Worm (Caenorhabditis elegans): ENCODE measurements around the gene dhs-5.
A peak's percentile ranks its signal among the peaks of the same experiment; 100 is the strongest.

Gene dhs-5

DNA sequence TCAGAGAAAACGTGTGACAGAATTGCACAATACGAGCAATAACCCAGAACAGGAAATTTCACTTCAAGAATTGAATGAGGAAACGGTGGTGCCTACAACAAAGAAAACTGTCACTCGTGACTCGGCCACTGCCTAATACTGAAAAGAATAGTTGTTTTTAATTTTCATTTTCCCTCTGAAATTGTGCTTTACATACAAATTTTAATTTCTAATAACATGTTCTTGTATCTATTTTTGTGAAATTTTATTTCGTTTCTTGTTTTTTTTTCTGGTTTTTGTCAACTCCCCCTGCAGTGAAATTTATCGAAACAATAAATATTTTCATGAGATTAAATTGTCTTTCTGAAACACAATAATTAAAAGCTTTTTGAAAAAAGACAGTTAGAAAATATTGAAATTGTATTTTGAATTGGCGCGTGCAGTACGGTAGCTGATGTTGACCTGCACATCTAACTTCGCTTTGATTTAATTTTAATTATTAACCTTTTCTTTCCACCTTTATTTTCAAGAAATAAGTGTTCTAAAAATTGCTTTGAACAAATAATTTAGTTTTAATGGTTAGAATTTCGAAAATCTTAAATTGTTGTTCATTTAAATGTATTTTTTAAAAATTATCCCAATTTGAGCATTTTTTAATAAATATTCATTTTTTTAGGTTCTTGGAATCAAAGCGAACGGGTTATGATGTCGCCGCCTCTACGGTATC is 2.2 kb downstream of the dhs-5 start, which contains the start of gene daz-1 (continued):
- no peak for TF ChIP-seq atf-7 (tag; optimal IDR thresholded peaks at IDR 0.05)
- TF ChIP-seq attf-3 (GFP tag; conservative IDR thresholded peaks at IDR 0.05) = no peak
- peak; percentile 40 for TF ChIP-seq F49E8.2 (tag; optimal IDR thresholded peaks at IDR 0.05; ENCODE audit: insufficient read depth)
- TF ChIP-seq zfh-2 (GFP tag; conservative IDR thresholded peaks at IDR 0.05) = no peak
- no peak for TF ChIP-seq ztf-26 (tag; optimal IDR thresholded peaks at IDR 0.05)
- TF ChIP-seq ccch-3 (GFP tag; optimal IDR thresholded peaks at IDR 0.05) = no peak
- TF ChIP-seq B0035.1 (tag; optimal IDR thresholded peaks at IDR 0.05) = no peak
- TF ChIP-seq ceh-79 (tag; optimal IDR thresholded peaks at IDR 0.05) = no peak
- TF ChIP-seq Y95B8A.8 (GFP tag; IDR thresholded peaks at IDR 0.05) = no peak
- no peak for TF ChIP-seq Y56A3A.18 (GFP tag; IDR thresholded peaks at IDR 0.05)
- TF ChIP-seq aptf-3 (GFP tag; IDR thresholded peaks at IDR 0.05) = no peak
- no peak for TF ChIP-seq T07F8.4 (tag; optimal IDR thresholded peaks at IDR 0.05)
- TF ChIP-seq sptf-2 (GFP tag; optimal IDR thresholded peaks at IDR 0.05) = no peak
- no peak for TF ChIP-seq sea-2 (GFP tag; IDR thresholded peaks at IDR 0.05)
- TF ChIP-seq lsl-1 (GFP tag; optimal IDR thresholded peaks at IDR 0.05) = peak; percentile 93
- TF ChIP-seq egl-18 (GFP tag; IDR thresholded peaks at IDR 0.05) = no peak
- no peak for TF ChIP-seq bed-2 (GFP tag; IDR thresholded peaks at IDR 0.05)
- TF ChIP-seq dox-1 (GFP tag; IDR thresholded peaks at IDR 0.05) = no peak
- no peak for TF ChIP-seq Y79H2A.3 (GFP tag; conservative IDR thresholded peaks at IDR 0.05)
- TF ChIP-seq snpc-3.4 (tag; optimal IDR thresholded peaks at IDR 0.05) = peak; percentile 41
- no peak for TF ChIP-seq gei-17 (GFP tag; optimal IDR thresholded peaks at IDR 0.05)
- TF ChIP-seq hsf-1 (GFP tag; IDR thresholded peaks at IDR 0.05) = no peak
- peak; percentile 53 for TF ChIP-seq him-1 (tag; optimal IDR thresholded peaks at IDR 0.05)
- no peak for TF ChIP-seq nhr-120 (GFP tag; IDR thresholded peaks at IDR 0.05)
- TF ChIP-seq hlh-12 (tag; optimal IDR thresholded peaks at IDR 0.05) = no peak
- TF ChIP-seq rcor-1 (GFP tag; IDR thresholded peaks at IDR 0.05) = peak; percentile 46; the same call in 1 of the 2 replicates
- TF ChIP-seq B0261.1 (tag; optimal IDR thresholded peaks at IDR 0.05) = no peak
- no peak for TF ChIP-seq ztf-18 (tag; optimal IDR thresholded peaks at IDR 0.05)
- TF ChIP-seq madf-8 (GFP tag; conservative IDR thresholded peaks at IDR 0.05) = peak; percentile 68
- TF ChIP-seq nfya-2 (GFP tag; IDR thresholded peaks at IDR 0.05) = no peak
- TF ChIP-seq C17E4.6 (GFP tag; IDR thresholded peaks at IDR 0.05) = no peak
- no peak for TF ChIP-seq ceh-91 (GFP tag; IDR thresholded peaks at IDR 0.05)
- no peak for TF ChIP-seq attf-5 (GFP tag; optimal IDR thresholded peaks at IDR 0.05)
- no peak for TF ChIP-seq hlh-26 (GFP tag; conservative IDR thresholded peaks at IDR 0.05)
- peak; percentile 76 for TF ChIP-seq snpc-1.3 (tag; optimal IDR thresholded peaks at IDR 0.05; ENCODE audit: insufficient read depth)
- TF ChIP-seq ztf-3 (GFP tag; optimal IDR thresholded peaks at IDR 0.05) = no peak
- TF ChIP-seq C06A6.2 (GFP tag; conservative IDR thresholded peaks at IDR 0.05) = no peak
- TF ChIP-seq D2030.7 (GFP tag; IDR thresholded peaks at IDR 0.05) = peak; percentile 44
- TF ChIP-seq aptf-2 (GFP tag; conservative IDR thresholded peaks at IDR 0.05) = no peak
- no peak for TF ChIP-seq ceh-100 (GFP tag; IDR thresholded peaks at IDR 0.05)
- no peak for TF ChIP-seq chd-7 (tag; optimal IDR thresholded peaks at IDR 0.05)
- TF ChIP-seq zim-3 (tag; optimal IDR thresholded peaks at IDR 0.05) = no peak
- TF ChIP-seq pha-4 (tag; optimal IDR thresholded peaks at IDR 0.05) = no peak
- TF ChIP-seq lin-35 (GFP tag; optimal IDR thresholded peaks at IDR 0.05) = peak in 2 of 3 experiments; percentile 34 to 52
- TF ChIP-seq K11D2.4 (GFP tag; IDR thresholded peaks at IDR 0.05) = no peak
- no peak for TF ChIP-seq Y53G8AR.9 (GFP tag; conservative IDR thresholded peaks at IDR 0.05)
- TF ChIP-seq nhr-27 (tag; optimal IDR thresholded peaks at IDR 0.05) = no peak
- no peak for TF ChIP-seq ceh-58 (GFP tag; IDR thresholded peaks at IDR 0.05)
